Fruit fly (Drosophila melanogaster) whole organism, pupa: Measurements from ENCODE around the gene CG16904.

Experiments
- CG17806 ChIP-seq: fragments of 200-800 bp; sonication (Bioruptor generic); optimal IDR thresholded peaks from 2 replicates; lab custom pipeline; 2018; ENCODE audit warnings: missing biosample characterization, mild to moderate bottlenecking, missing genetic modification characterization, moderate library complexity
- CG34367 ChIP-seq: fragments of 200-800 bp; sonication (Bioruptor generic); optimal IDR thresholded peaks from 2 replicates; lab custom pipeline; 2018; ENCODE audit warnings: missing biosample characterization, mild to moderate bottlenecking, missing genetic modification characterization
- CG4496 ChIP-seq: fragments of 200-800 bp; sonication (Bioruptor generic); IDR thresholded peaks from 3 replicates; pipeline ENCODE4 v1.3.6; 2022; ENCODE audit warnings: missing biosample characterization, missing genetic modification characterization
- CG9948 ChIP-seq: fragments of 200-800 bp; sonication (Bioruptor generic); optimal IDR thresholded peaks from 2 replicates; lab custom pipeline; 2018; ENCODE audit warnings: missing biosample characterization, mild to moderate bottlenecking, missing genetic modification characterization, moderate library complexity
- Ets98B ChIP-seq: fragments of 200-800 bp; sonication (Bioruptor generic); IDR thresholded peaks from 2 replicates; pipeline ENCODE4 v1.3.6; 2022; ENCODE audit warnings: missing biosample characterization, missing genetic modification characterization
- Pif1B ChIP-seq: fragments of 200-800 bp; sonication (Bioruptor generic); optimal IDR thresholded peaks from 3 replicates; lab custom pipeline; 2016; ENCODE audit warnings: missing biosample characterization, missing genetic modification characterization
- fd96Ca ChIP-seq: fragments of 200-800 bp; sonication (Bioruptor generic); IDR thresholded peaks from 3 replicates; pipeline ENCODE4 v1.3.6; 2022; ENCODE audit warnings: missing biosample characterization, missing genetic modification characterization
- rn ChIP-seq: fragments of 200-800 bp; sonication (Bioruptor generic); IDR thresholded peaks from 2 replicates; pipeline ENCODE4 v1.3.6; 2022; ENCODE audit warnings: missing biosample characterization, missing genetic modification characterization

- no peak for TF ChIP-seq fd96Ca (GFP tag; lab: Robert Waterston, UW)
- TF ChIP-seq CG4496 (GFP tag; lab: Robert Waterston, UW), result no peak
- TF ChIP-seq Pif1B (GFP tag; lab: Kevin White, UChicago), result no peak
- TF ChIP-seq CG34367 (tag; lab: Kevin White, UChicago), result no peak
- no peak for TF ChIP-seq rn (GFP tag; lab: Robert Waterston, UW)
- no peak for TF ChIP-seq CG9948 (tag; lab: Kevin White, UChicago)
- no peak for TF ChIP-seq CG17806
- TF ChIP-seq Ets98B, result no peak
Observed at dm6 chr3R:9770127-9770526, 46.7 kb downstream of the CG16904 start.
